Worm (Caenorhabditis elegans): ENCODE data around the gene srbc-22.

Gene srbc-22

DNA sequence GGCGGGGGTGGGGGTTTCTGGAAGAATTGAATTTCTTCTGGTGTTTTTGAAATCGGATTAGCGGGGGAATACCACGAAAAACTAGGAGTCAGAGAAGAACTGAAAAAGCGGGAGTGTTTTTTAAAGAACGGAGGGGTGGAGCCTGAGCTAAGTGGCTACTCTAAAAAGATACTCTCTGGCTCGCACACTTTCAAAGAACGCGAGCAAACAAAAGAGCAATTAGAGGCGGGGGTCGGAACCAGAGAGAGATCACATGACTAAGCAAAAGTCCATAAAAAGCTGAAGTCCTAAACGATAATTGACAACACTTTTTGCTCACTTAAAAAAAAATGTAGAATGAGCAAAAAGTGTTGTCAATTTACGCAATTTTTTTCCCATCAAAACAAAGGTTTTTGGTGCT lies 22.6 kb upstream of the srbc-22 start:
- TF ChIP-seq ZK546.5 (tag; optimal IDR thresholded peaks at IDR 0.05) (no peak), sma-9 (GFP tag; optimal IDR thresholded peaks at IDR 0.05) (peak; percentile 52), sma-9 (tag; optimal IDR thresholded peaks at IDR 0.05) (no peak), nhr-12 (tag; optimal IDR thresholded peaks at IDR 0.05) (no peak), F13H6.1 (tag; optimal IDR thresholded peaks at IDR 0.05) (peak; percentile 53), ztf-1 (GFP tag; conservative IDR thresholded peaks at IDR 0.05) (no peak), mdl-1 (tag; optimal IDR thresholded peaks at IDR 0.05) (no peak), sma-3 (GFP tag; optimal IDR thresholded peaks at IDR 0.05) (no peak), sem-4 (tag; optimal IDR thresholded peaks at IDR 0.05) (peak; percentile 43), lsy-2 (tag; optimal IDR thresholded peaks at IDR 0.05) (peak in 1 of 2 experiments; percentile 23), Y55F3AM.14 (GFP tag; optimal IDR thresholded peaks at IDR 0.05) (peak; percentile 26), elt-1 (tag; optimal IDR thresholded peaks at IDR 0.05) (no peak)

- TF ChIP-seq F13H6.1 (tag; optimal IDR thresholded peaks at IDR 0.05), result peak; percentile 36
- TF ChIP-seq nhr-12 (tag; optimal IDR thresholded peaks at IDR 0.05), result no peak
- TF ChIP-seq nhr-25 (tag; optimal IDR thresholded peaks at IDR 0.05), result peak; percentile 3
- TF ChIP-seq gmeb-1 (tag; optimal IDR thresholded peaks at IDR 0.05), result no peak
- no peak for TF ChIP-seq snpc-4 (tag; optimal IDR thresholded peaks at IDR 0.05)
- no peak for TF ChIP-seq ztf-4 (tag; optimal IDR thresholded peaks at IDR 0.05)
- no peak for TF ChIP-seq lin-39 (tag; optimal IDR thresholded peaks at IDR 0.05)
- peak; percentile 25 for TF ChIP-seq nhr-21 (tag; optimal IDR thresholded peaks at IDR 0.05)
- no peak for TF ChIP-seq peb-1 (tag; optimal IDR thresholded peaks at IDR 0.05)
- no peak for TF ChIP-seq ceh-82 (tag; optimal IDR thresholded peaks at IDR 0.05)
- TF ChIP-seq lin-13 (GFP tag; optimal IDR thresholded peaks at IDR 0.05), result no peak
- peak; percentile 87 for TF ChIP-seq nhr-129 (tag; optimal IDR thresholded peaks at IDR 0.05)
- no peak for TF ChIP-seq Y55F3AM.14 (GFP tag; optimal IDR thresholded peaks at IDR 0.05)
- TF ChIP-seq ama-1 (optimal IDR thresholded peaks at IDR 0.05), result no peak
- no peak for TF ChIP-seq sem-4 (tag; optimal IDR thresholded peaks at IDR 0.05)
- TF ChIP-seq crh-2 (tag; optimal IDR thresholded peaks at IDR 0.05), result no peak
- no peak for TF ChIP-seq dmd-4 (tag; optimal IDR thresholded peaks at IDR 0.05)
- no peak for TF ChIP-seq skn-1 (tag; optimal IDR thresholded peaks at IDR 0.05)
- no peak for TF ChIP-seq nhr-77 (tag; optimal IDR thresholded peaks at IDR 0.05)
- peak; percentile 71 for TF ChIP-seq sma-9 (GFP tag; optimal IDR thresholded peaks at IDR 0.05)
- no peak for TF ChIP-seq sma-9 (tag; optimal IDR thresholded peaks at IDR 0.05)
- no peak for TF ChIP-seq ZK546.5 (tag; optimal IDR thresholded peaks at IDR 0.05)
- peak; percentile 20 to 44 for TF ChIP-seq mdl-1 (tag; optimal IDR thresholded peaks at IDR 0.05)
- TF ChIP-seq mbf-1 (tag; optimal IDR thresholded peaks at IDR 0.05), result no peak
- peak; percentile 42 for TF ChIP-seq fos-1 (tag; optimal IDR thresholded peaks at IDR 0.05)
- peak; percentile 31 for TF ChIP-seq lin-11 (tag; optimal IDR thresholded peaks at IDR 0.05)
- TF ChIP-seq ceh-16 (tag; optimal IDR thresholded peaks at IDR 0.05), result no peak
- TF ChIP-seq egl-27 (tag; optimal IDR thresholded peaks at IDR 0.05), result no peak
- no peak for TF ChIP-seq unc-39 (tag; optimal IDR thresholded peaks at IDR 0.05)
- TF ChIP-seq C34F6.9 (tag; optimal IDR thresholded peaks at IDR 0.05), result peak; percentile 24
- no peak for TF ChIP-seq alr-1 (tag; optimal IDR thresholded peaks at IDR 0.05)
- TF ChIP-seq blmp-1 (tag; optimal IDR thresholded peaks at IDR 0.05; ENCODE audit: insufficient read depth), result no peak
- no peak for TF ChIP-seq R02D3.7 (tag; optimal IDR thresholded peaks at IDR 0.05)
- no peak for TF ChIP-seq mab-5 (tag; optimal IDR thresholded peaks at IDR 0.05)
- TF ChIP-seq unc-62 (GFP tag; optimal IDR thresholded peaks at IDR 0.05), result no peak
- no peak for TF ChIP-seq unc-55 (GFP tag; optimal IDR thresholded peaks at IDR 0.05)
- no peak for TF ChIP-seq nhr-237 (tag; optimal IDR thresholded peaks at IDR 0.05)
- TF ChIP-seq nhr-10 (tag; optimal IDR thresholded peaks at IDR 0.05), result no peak
- peak in 1 of 2 experiments; percentile 11 for TF ChIP-seq lsy-2 (tag; optimal IDR thresholded peaks at IDR 0.05)
- peak; percentile 5 for TF ChIP-seq zag-1 (tag; optimal IDR thresholded peaks at IDR 0.05)
Measured at ce11 chrV:2135323-2135722, 21.6 kb upstream of the srbc-22 start.

ce11 chrV:2137010-2137409 lies 19.9 kb upstream of the srbc-22 start:
- no peak for TF ChIP-seq nhr-129 (tag; optimal IDR thresholded peaks at IDR 0.05)
- TF ChIP-seq unc-39 (tag; optimal IDR thresholded peaks at IDR 0.05), result no peak
- no peak for TF ChIP-seq nhr-10 (tag; optimal IDR thresholded peaks at IDR 0.05)
- no peak for TF ChIP-seq ceh-16 (tag; optimal IDR thresholded peaks at IDR 0.05)
- TF ChIP-seq sma-9 (GFP tag; optimal IDR thresholded peaks at IDR 0.05), result no peak
- TF ChIP-seq sma-9 (tag; optimal IDR thresholded peaks at IDR 0.05), result no peak
- no peak for TF ChIP-seq sem-4 (tag; optimal IDR thresholded peaks at IDR 0.05)
- no peak for TF ChIP-seq nhr-21 (tag; optimal IDR thresholded peaks at IDR 0.05)
- TF ChIP-seq elt-3 (tag; optimal IDR thresholded peaks at IDR 0.05), result no peak
- no peak for TF ChIP-seq gmeb-1 (tag; optimal IDR thresholded peaks at IDR 0.05)
- TF ChIP-seq ztf-4 (tag; optimal IDR thresholded peaks at IDR 0.05), result no peak
- TF ChIP-seq blmp-1 (tag; optimal IDR thresholded peaks at IDR 0.05; ENCODE audit: insufficient read depth), result no peak
- no peak for TF ChIP-seq nhr-12 (tag; optimal IDR thresholded peaks at IDR 0.05)
- no peak for TF ChIP-seq peb-1 (tag; optimal IDR thresholded peaks at IDR 0.05)
- no peak for TF ChIP-seq mdl-1 (tag; optimal IDR thresholded peaks at IDR 0.05)
- no peak for TF ChIP-seq ceh-82 (tag; optimal IDR thresholded peaks at IDR 0.05)
- no peak for TF ChIP-seq lin-39 (tag; optimal IDR thresholded peaks at IDR 0.05)
- no peak for TF ChIP-seq lin-11 (tag; optimal IDR thresholded peaks at IDR 0.05)
- TF ChIP-seq aly-2 (tag; optimal IDR thresholded peaks at IDR 0.05), result no peak

Measured in whole organism, L2 larva.